Worm (Caenorhabditis elegans) whole organism, L2 larva: ENCODE results near the gene Y51H7C.13.

Source experiments
- C34F6.9 ChIP-seq: fragments of 150-350 bp; optimal IDR thresholded peaks from 2 replicates; lab custom pipeline; 2014; ENCODE audit warnings: missing biosample characterization, missing genetic modification characterization
- R02D3.7 ChIP-seq: fragments of 150-350 bp; optimal IDR thresholded peaks from 2 replicates; lab custom pipeline; 2014; ENCODE audit warnings: missing biosample characterization, missing genetic modification characterization
- Y55F3AM.14 ChIP-seq: fragments of 200-800 bp; sonication (Bioruptor generic); optimal IDR thresholded peaks from 2 replicates; lab custom pipeline; 2018; ENCODE audit warnings: mild to moderate bottlenecking, missing genetic modification characterization, missing compliant biosample characterization
- ZK546.5 ChIP-seq: sonication (generic microtip); optimal IDR thresholded peaks from 2 replicates; lab custom pipeline; 2017; ENCODE audit warnings: missing biosample characterization, missing genetic modification characterization
- alr-1 ChIP-seq: fragments of 150-350 bp; optimal IDR thresholded peaks from 2 replicates; lab custom pipeline; 2014; ENCODE audit warnings: missing biosample characterization, missing genetic modification characterization
- aly-2 ChIP-seq: fragments of 150-350 bp; optimal IDR thresholded peaks from 2 replicates; lab custom pipeline; 2014; ENCODE audit warnings: missing biosample characterization, missing genetic modification characterization
- blmp-1 ChIP-seq: sonication (generic microtip); optimal IDR thresholded peaks from 2 replicates; lab custom pipeline; 2017; ENCODE audit warnings: missing genetic modification characterization, mild to moderate bottlenecking, missing compliant biosample characterization, antibody characterized with exemption, moderate library complexity; ENCODE audit not compliant: insufficient read depth
- ceh-16 ChIP-seq: fragments of 150-350 bp; optimal IDR thresholded peaks from 2 replicates; lab custom pipeline; 2014; ENCODE audit warnings: missing biosample characterization, missing genetic modification characterization
- ceh-82 ChIP-seq: fragments of 150-350 bp; optimal IDR thresholded peaks from 2 replicates; lab custom pipeline; 2014; ENCODE audit warnings: missing biosample characterization, missing genetic modification characterization
- crh-2 ChIP-seq: sonication (generic microtip); optimal IDR thresholded peaks from 2 replicates; lab custom pipeline; 2017; ENCODE audit warnings: missing biosample characterization, missing genetic modification characterization
- egl-27 ChIP-seq: sonication (generic microtip); optimal IDR thresholded peaks from 3 replicates; lab custom pipeline; 2017; ENCODE audit warnings: missing biosample characterization, missing genetic modification reagents, missing genetic modification characterization
- elt-1 ChIP-seq: fragments of 150-350 bp; optimal IDR thresholded peaks from 2 replicates; lab custom pipeline; 2014; ENCODE audit warnings: missing biosample characterization, missing genetic modification characterization
- fos-1 ChIP-seq: fragments of 150-350 bp; optimal IDR thresholded peaks from 2 replicates; lab custom pipeline; 2014; ENCODE audit warnings: missing biosample characterization, missing genetic modification characterization
- gmeb-1 ChIP-seq: fragments of 150-350 bp; optimal IDR thresholded peaks from 2 replicates; lab custom pipeline; 2014; ENCODE audit warnings: missing biosample characterization, missing genetic modification characterization
- lin-11 ChIP-seq: fragments of 150-350 bp; sonication (generic microtip); optimal IDR thresholded peaks from 2 replicates; lab custom pipeline; 2014; ENCODE audit warnings: missing biosample characterization, missing genetic modification characterization, inconsistent platforms, mixed read lengths
- lin-39 ChIP-seq: fragments of 150-350 bp; optimal IDR thresholded peaks from 2 replicates; lab custom pipeline; 2014; ENCODE audit warnings: missing biosample characterization, missing genetic modification reagents, missing genetic modification characterization
- mab-5 ChIP-seq: fragments of 150-350 bp; optimal IDR thresholded peaks from 2 replicates; lab custom pipeline; 2014; ENCODE audit warnings: missing biosample characterization, missing genetic modification characterization
- mbf-1 ChIP-seq: sonication (generic microtip); optimal IDR thresholded peaks from 2 replicates; lab custom pipeline; 2017; ENCODE audit warnings: missing biosample characterization, missing genetic modification characterization
- mdl-1 ChIP-seq, 2 experiments: fragments of 150-350 bp in 1 of 2; sonication (generic microtip) in 1 of 2; optimal IDR thresholded peaks; 2 replicates each; lab custom pipeline; 2017; ENCODE audit warnings: missing biosample characterization in 2 of 2, missing genetic modification characterization in 2 of 2
- nhr-10 ChIP-seq: sonication (generic microtip); optimal IDR thresholded peaks from 2 replicates; lab custom pipeline; 2017; ENCODE audit warnings: missing biosample characterization, missing genetic modification characterization
- nhr-11 ChIP-seq: fragments of 150-350 bp; optimal IDR thresholded peaks from 2 replicates; lab custom pipeline; 2014; ENCODE audit warnings: missing biosample characterization, missing genetic modification characterization
- nhr-12 ChIP-seq: fragments of 150-350 bp; optimal IDR thresholded peaks from 2 replicates; lab custom pipeline; 2014; ENCODE audit warnings: missing biosample characterization, missing genetic modification characterization
- nhr-129 ChIP-seq: fragments of 150-350 bp; optimal IDR thresholded peaks from 2 replicates; lab custom pipeline; 2014; ENCODE audit warnings: missing biosample characterization, missing genetic modification characterization
- nhr-21 ChIP-seq: fragments of 150-350 bp; optimal IDR thresholded peaks from 2 replicates; lab custom pipeline; 2014; ENCODE audit warnings: missing biosample characterization, missing genetic modification characterization
- nhr-237 ChIP-seq: fragments of 150-350 bp; optimal IDR thresholded peaks from 2 replicates; lab custom pipeline; 2014; ENCODE audit warnings: missing biosample characterization, missing genetic modification characterization
- nhr-6 ChIP-seq: fragments of 150-350 bp; optimal IDR thresholded peaks from 2 replicates; lab custom pipeline; 2014; ENCODE audit warnings: missing biosample characterization, missing genetic modification characterization
- nhr-77 ChIP-seq: fragments of 150-350 bp; optimal IDR thresholded peaks from 2 replicates; lab custom pipeline; 2014; ENCODE audit warnings: missing biosample characterization, missing genetic modification characterization
- peb-1 ChIP-seq: fragments of 150-350 bp; optimal IDR thresholded peaks from 2 replicates; lab custom pipeline; 2014; ENCODE audit warnings: missing biosample characterization, missing genetic modification characterization
- sem-4 ChIP-seq: fragments of 150-350 bp; optimal IDR thresholded peaks from 2 replicates; lab custom pipeline; 2014; ENCODE audit warnings: missing biosample characterization, missing genetic modification reagents, missing genetic modification characterization
- skn-1 ChIP-seq: sonication (generic microtip); optimal IDR thresholded peaks from 2 replicates; lab custom pipeline; 2017; ENCODE audit warnings: missing biosample characterization, missing genetic modification characterization
- sma-3 ChIP-seq: sonication (generic microtip); optimal IDR thresholded peaks from 2 replicates; lab custom pipeline; 2016; ENCODE audit warnings: missing genetic modification reagents, missing genetic modification characterization, missing compliant biosample characterization
- sma-9 ChIP-seq, 2 experiments: fragments of 150-350 bp in 1 of 2; sonication (generic microtip) in 1 of 2; optimal IDR thresholded peaks; 2 replicates each; lab custom pipeline; 2014 to 2016; ENCODE audit warnings: missing genetic modification characterization in 2 of 2, mild to moderate bottlenecking in 1 of 2, missing biosample characterization in 1 of 2, missing compliant biosample characterization in 1 of 2, missing genetic modification reagents in 1 of 2, moderate library complexity in 1 of 2
- snpc-4 ChIP-seq: fragments of 150-350 bp; optimal IDR thresholded peaks from 2 replicates; lab custom pipeline; 2014; ENCODE audit warnings: missing biosample characterization, missing genetic modification characterization
- unc-39 ChIP-seq: fragments of 150-350 bp; optimal IDR thresholded peaks from 2 replicates; lab custom pipeline; 2014; ENCODE audit warnings: missing biosample characterization, missing genetic modification characterization
- unc-55 ChIP-seq: fragments of 150-350 bp; sonication (generic microtip); optimal IDR thresholded peaks from 3 replicates; lab custom pipeline; 2014; ENCODE audit warnings: missing biosample characterization, missing genetic modification reagents, missing genetic modification characterization
- unc-62 ChIP-seq: fragments of 150-350 bp; optimal IDR thresholded peaks from 2 replicates; lab custom pipeline; 2014; ENCODE audit warnings: missing biosample characterization, missing genetic modification reagents, missing genetic modification characterization
- ztf-1 ChIP-seq: fragments of 200-800 bp; sonication (Bioruptor generic); conservative IDR thresholded peaks from 2 replicates; pipeline ENCODE4 v1.3.6; 2022; ENCODE audit warnings: missing genetic modification characterization, missing compliant biosample characterization
- ztf-11 ChIP-seq: sonication (generic microtip); optimal IDR thresholded peaks from 2 replicates; lab custom pipeline; 2017; ENCODE audit warnings: missing biosample characterization, missing genetic modification characterization

Gene Y51H7C.13

ce11 chrII:1490813-1491212 lies 24.5 kb upstream of the Y51H7C.13 start:
- no peak for TF ChIP-seq sma-9 (GFP tag; optimal IDR thresholded peaks at IDR 0.05; lab: Kevin White, UChicago)
- no peak for TF ChIP-seq sma-9 (tag; optimal IDR thresholded peaks at IDR 0.05; lab: Kevin White, UChicago)
- no peak for TF ChIP-seq mbf-1 (tag; lab: Kevin White, UChicago)
- no peak for TF ChIP-seq mdl-1 (tag; optimal IDR thresholded peaks at IDR 0.05; lab: Kevin White, UChicago)
- no peak for TF ChIP-seq mab-5 (tag; lab: Kevin White, UChicago)
- TF ChIP-seq egl-27 (tag; lab: Kevin White, UChicago) = no peak
- no peak for TF ChIP-seq sem-4 (tag; lab: Kevin White, UChicago)
- TF ChIP-seq nhr-6 (tag; lab: Kevin White, UChicago) = no peak
- TF ChIP-seq nhr-129 = no peak
- no peak for TF ChIP-seq ceh-16
- TF ChIP-seq, all 48 proteins: peak for 0

- TF ChIP-seq blmp-1 (tag; lab: Kevin White, UChicago) (no peak), ztf-1 (GFP tag; lab: Robert Waterston, UW) (no peak), lin-39 (tag; lab: Kevin White, UChicago) (no peak), elt-1 (tag; lab: Kevin White, UChicago) (no peak), nhr-10 (tag; lab: Kevin White, UChicago) (no peak), nhr-12 (tag; lab: Kevin White, UChicago) (no peak), gmeb-1 (tag; lab: Kevin White, UChicago) (no peak), ZK546.5 (tag; lab: Kevin White, UChicago) (no peak), nhr-129 (no peak)
Observed at ce11 chrII:1482419-1482818, 16.1 kb upstream of the Y51H7C.13 start.

- TF ChIP-seq unc-39 (tag; lab: Kevin White, UChicago) (no peak), unc-55 (no peak), snpc-4 (tag; lab: Kevin White, UChicago) (no peak), nhr-21 (tag; lab: Kevin White, UChicago) (no peak)
Observed at ce11 chrII:1481660-1482059, 15.3 kb upstream of the Y51H7C.13 start.

ce11 chrII:1478522-1478921 lies 12.2 kb upstream of the Y51H7C.13 start:
- TF ChIP-seq nhr-11 = no peak
- TF ChIP-seq egl-27 (tag; lab: Kevin White, UChicago) = no peak
- no peak for TF ChIP-seq C34F6.9 (tag; lab: Kevin White, UChicago)
- TF ChIP-seq R02D3.7 (tag; lab: Kevin White, UChicago) = no peak
- TF ChIP-seq mdl-1 (tag; optimal IDR thresholded peaks at IDR 0.05; lab: Kevin White, UChicago) = no peak
- no peak for TF ChIP-seq blmp-1 (tag; lab: Kevin White, UChicago)
- no peak for TF ChIP-seq peb-1 (tag; lab: Kevin White, UChicago)
- TF ChIP-seq unc-55 = no peak
- no peak for TF ChIP-seq Y55F3AM.14
- no peak for TF ChIP-seq nhr-237 (tag; lab: Kevin White, UChicago)
- TF ChIP-seq crh-2 (tag; lab: Kevin White, UChicago) = no peak
- no peak for TF ChIP-seq ztf-1 (GFP tag; lab: Robert Waterston, UW)
- no peak for TF ChIP-seq ceh-82 (tag; lab: Kevin White, UChicago)
- TF ChIP-seq lin-39 (tag; lab: Kevin White, UChicago) = no peak
- no peak for TF ChIP-seq ztf-11
- TF ChIP-seq aly-2 (tag; lab: Kevin White, UChicago) = no peak
- TF ChIP-seq nhr-21 (tag; lab: Kevin White, UChicago) = no peak
- no peak for TF ChIP-seq lin-11 (tag; lab: Kevin White, UChicago)
- no peak for TF ChIP-seq skn-1 (tag; lab: Kevin White, UChicago)
- TF ChIP-seq alr-1 (tag; lab: Kevin White, UChicago) = no peak

ce11 chrII:1477975-1478374 lies 11.6 kb upstream of the Y51H7C.13 start:
- TF ChIP-seq mdl-1 (tag; optimal IDR thresholded peaks at IDR 0.05; lab: Kevin White, UChicago) = no peak
- TF ChIP-seq fos-1 = no peak
- no peak for TF ChIP-seq ceh-16
- no peak for TF ChIP-seq nhr-77 (tag; lab: Kevin White, UChicago)
- no peak for TF ChIP-seq skn-1 (tag; lab: Kevin White, UChicago)
- TF ChIP-seq egl-27 (tag; lab: Kevin White, UChicago) = no peak
- no peak for TF ChIP-seq aly-2 (tag; lab: Kevin White, UChicago)
- TF ChIP-seq unc-62 (GFP tag; lab: Kevin White, UChicago) = no peak
- no peak for TF ChIP-seq peb-1 (tag; lab: Kevin White, UChicago)
- TF ChIP-seq unc-39 (tag; lab: Kevin White, UChicago) = no peak
- no peak for TF ChIP-seq sma-3
- TF ChIP-seq, all 48 proteins: peak for 0
